Worm (Caenorhabditis elegans) whole organism, L4 larva: ENCODE measurements around the gene hyl-1.

Experiments
- F44E2.7 ChIP-seq: fragments of 200-800 bp; sonication (Bioruptor generic); IDR thresholded peaks from 2 replicates; pipeline ENCODE4 v2.1.2; 2022; ENCODE audit warnings: missing genetic modification characterization, missing compliant biosample characterization
- T20F7.1 ChIP-seq: fragments of 200-800 bp; sonication (Bioruptor generic); optimal IDR thresholded peaks from 2 replicates; lab custom pipeline; 2018; ENCODE audit warnings: mild to moderate bottlenecking, missing genetic modification characterization, missing compliant biosample characterization
- T26A8.4 ChIP-seq: fragments of 200-800 bp; sonication (Bioruptor generic); IDR thresholded peaks from 2 replicates; pipeline ENCODE4 v1.3.6; 2022; ENCODE audit warnings: missing genetic modification characterization, missing compliant biosample characterization
- Y105C5A.15 ChIP-seq: fragments of 200-800 bp; sonication (Bioruptor generic); IDR thresholded peaks from 2 replicates; pipeline ENCODE4 v1.3.6; 2022; ENCODE audit warnings: missing genetic modification characterization, missing compliant biosample characterization
- Y48G9A.11 ChIP-seq: fragments of 200-800 bp; sonication (Bioruptor generic); IDR thresholded peaks from 2 replicates; pipeline ENCODE4 v1.3.6; 2022; ENCODE audit warnings: missing genetic modification reagents, missing genetic modification characterization, missing compliant biosample characterization
- ZK546.5 ChIP-seq, 2 experiments: sonication (generic microtip); optimal IDR thresholded peaks; 2 replicates each; lab custom pipeline; 2017; ENCODE audit warnings: missing biosample characterization in 2 of 2, missing genetic modification characterization in 2 of 2
- aly-2 ChIP-seq: sonication (generic microtip); optimal IDR thresholded peaks from 2 replicates; lab custom pipeline; 2018; ENCODE audit warnings: missing biosample characterization, missing genetic modification characterization
- arid-1 ChIP-seq: fragments of 200-800 bp; sonication (Bioruptor generic); conservative IDR thresholded peaks from 2 replicates; pipeline ENCODE4 v1.3.6; 2022; ENCODE audit warnings: missing genetic modification reagents, missing genetic modification characterization, missing compliant biosample characterization
- attf-4 ChIP-seq: sonication (generic microtip); optimal IDR thresholded peaks from 3 replicates; lab custom pipeline; 2017; ENCODE audit warnings: missing biosample characterization, missing genetic modification characterization
- ceh-20 ChIP-seq: fragments of 200-800 bp; sonication (Bioruptor generic); IDR thresholded peaks from 2 replicates; pipeline ENCODE4 v1.3.6; 2022; ENCODE audit warnings: missing genetic modification reagents, missing genetic modification characterization, missing compliant biosample characterization
- ceh-28 ChIP-seq: fragments of 150-350 bp; optimal IDR thresholded peaks from 2 replicates; lab custom pipeline; 2014; ENCODE audit warnings: missing biosample characterization, missing genetic modification reagents, missing genetic modification characterization
- ceh-44 ChIP-seq: fragments of 200-800 bp; sonication (Bioruptor generic); IDR thresholded peaks from 2 replicates; pipeline ENCODE4 v1.3.6; 2022; ENCODE audit warnings: missing genetic modification reagents, missing genetic modification characterization, missing compliant biosample characterization
- ceh-82 ChIP-seq: sonication (generic microtip); optimal IDR thresholded peaks from 2 replicates; lab custom pipeline; 2017; ENCODE audit warnings: missing biosample characterization, missing genetic modification characterization
- ces-1 ChIP-seq: fragments of 150-350 bp; sonication (generic microtip); optimal IDR thresholded peaks from 4 replicates; lab custom pipeline; 2014; ENCODE audit warnings: missing biosample characterization, missing genetic modification reagents, missing genetic modification characterization
- cey-2 ChIP-seq: sonication (generic microtip); optimal IDR thresholded peaks from 3 replicates; lab custom pipeline; 2017; ENCODE audit warnings: missing genetic modification characterization, mild to moderate bottlenecking, missing compliant biosample characterization, antibody characterized with exemption, borderline replicate concordance; ENCODE audit not compliant: insufficient read depth
- dmd-6 ChIP-seq: fragments of 200-800 bp; sonication (Bioruptor generic); IDR thresholded peaks from 2 replicates; pipeline ENCODE4 v1.3.6; 2022; ENCODE audit warnings: missing genetic modification reagents, missing genetic modification characterization, missing compliant biosample characterization
- dpl-1 ChIP-seq: fragments of 150-350 bp; optimal IDR thresholded peaks from 2 replicates; lab custom pipeline; 2014; ENCODE audit warnings: missing biosample characterization, missing genetic modification reagents, missing genetic modification characterization
- duxl-1 ChIP-seq: sonication (generic microtip); optimal IDR thresholded peaks from 2 replicates; lab custom pipeline; 2016; ENCODE audit warnings: mild to moderate bottlenecking, missing genetic modification characterization, moderate library complexity, missing compliant biosample characterization; ENCODE audit not compliant: poor library complexity
- dve-1 ChIP-seq: sonication (generic microtip); optimal IDR thresholded peaks from 2 replicates; lab custom pipeline; 2017; ENCODE audit warnings: antibody characterized with exemption, mild to moderate bottlenecking, missing genetic modification characterization, missing compliant biosample characterization; ENCODE audit not compliant: insufficient read depth
- egl-43 ChIP-seq: fragments of 200-800 bp; sonication (Bioruptor generic); IDR thresholded peaks from 2 replicates; pipeline ENCODE4 v1.3.6; 2022; ENCODE audit warnings: missing genetic modification reagents, missing genetic modification characterization, missing compliant biosample characterization
- fkh-10 ChIP-seq: fragments of 150-350 bp; optimal IDR thresholded peaks from 2 replicates; lab custom pipeline; 2014; ENCODE audit warnings: missing biosample characterization, missing genetic modification reagents, missing genetic modification characterization
- fos-1 ChIP-seq: fragments of 150-350 bp; optimal IDR thresholded peaks from 2 replicates; lab custom pipeline; 2014; ENCODE audit warnings: missing biosample characterization, missing genetic modification characterization
- gei-8 ChIP-seq: fragments of 200-800 bp; sonication (Bioruptor generic); optimal IDR thresholded peaks from 2 replicates; lab custom pipeline; 2018; ENCODE audit warnings: mild to moderate bottlenecking, missing genetic modification characterization, missing compliant biosample characterization
- hif-1 ChIP-seq, 2 experiments: sonication (generic microtip); optimal IDR thresholded peaks; 2 replicates each; lab custom pipeline; 2016 to 2017; ENCODE audit warnings: missing compliant biosample characterization in 2 of 2, missing genetic modification characterization in 2 of 2, missing genetic modification reagents in 2 of 2, missing genotype in 2 of 2, mild to moderate bottlenecking in 1 of 2
- hmg-1.1 ChIP-seq: fragments of 200-800 bp; sonication (Bioruptor generic); IDR thresholded peaks from 2 replicates; pipeline ENCODE4 v1.3.6; 2022; ENCODE audit warnings: missing genetic modification reagents, missing genetic modification characterization, missing compliant biosample characterization
- jun-1 ChIP-seq: fragments of 150-350 bp; optimal IDR thresholded peaks from 2 replicates; lab custom pipeline; 2014; ENCODE audit warnings: missing biosample characterization, missing genetic modification reagents, missing genetic modification characterization
- lin-1 ChIP-seq: fragments of 200-800 bp; sonication (Bioruptor generic); IDR thresholded peaks from 2 replicates; pipeline ENCODE4 v1.3.6; 2022; ENCODE audit warnings: missing genetic modification reagents, missing genetic modification characterization, missing compliant biosample characterization
- lin-38 ChIP-seq: fragments of 200-800 bp; sonication (Bioruptor generic); IDR thresholded peaks from 2 replicates; pipeline ENCODE4 v1.3.6; 2022; ENCODE audit warnings: missing genetic modification reagents, missing genetic modification characterization, missing compliant biosample characterization
- lin-39 ChIP-seq: fragments of 150-350 bp; optimal IDR thresholded peaks from 2 replicates; lab custom pipeline; 2014; ENCODE audit warnings: missing biosample characterization, missing genetic modification reagents, missing genetic modification characterization
- lsy-2 ChIP-seq, 2 experiments: fragments of 150-350 bp in 1 of 2; sonication (generic microtip) in 1 of 2; optimal IDR thresholded peaks; 2 replicates each; lab custom pipeline; 2014 to 2017; ENCODE audit warnings: missing biosample characterization in 2 of 2, missing genetic modification characterization in 2 of 2
- madf-5 ChIP-seq, 2 experiments: fragments of 200-800 bp; sonication (Bioruptor generic); IDR thresholded peaks; 2 replicates each; pipeline ENCODE4 v1.3.6; 2022; ENCODE audit warnings: missing compliant biosample characterization in 2 of 2, missing genetic modification characterization in 2 of 2
- mes-2 ChIP-seq: sonication (generic microtip); optimal IDR thresholded peaks from 2 replicates; lab custom pipeline; 2016; ENCODE audit warnings: missing genotype, mild to moderate bottlenecking, missing genetic modification characterization, missing compliant biosample characterization; ENCODE audit not compliant: poor library complexity, severe bottlenecking
- mxl-3 ChIP-seq: fragments of 200-800 bp; sonication (Bioruptor generic); optimal IDR thresholded peaks from 2 replicates; lab custom pipeline; 2018; ENCODE audit warnings: mild to moderate bottlenecking, missing genetic modification characterization, missing compliant biosample characterization
- nhr-11 ChIP-seq: fragments of 150-350 bp; optimal IDR thresholded peaks from 2 replicates; lab custom pipeline; 2014; ENCODE audit warnings: missing biosample characterization, missing genetic modification characterization
- nhr-237 ChIP-seq: sonication (generic microtip); optimal IDR thresholded peaks from 2 replicates; lab custom pipeline; 2017; ENCODE audit warnings: missing biosample characterization, missing genetic modification characterization
- nhr-41 ChIP-seq: fragments of 200-800 bp; sonication (Bioruptor generic); IDR thresholded peaks from 2 replicates; pipeline ENCODE4 v1.3.6; 2022; ENCODE audit warnings: missing genetic modification reagents, missing genetic modification characterization, missing compliant biosample characterization
- nhr-48 ChIP-seq: sonication (generic microtip); optimal IDR thresholded peaks from 2 replicates; lab custom pipeline; 2016; ENCODE audit warnings: mild to moderate bottlenecking, missing genetic modification characterization, missing compliant biosample characterization
- nhr-6 ChIP-seq: fragments of 150-350 bp; optimal IDR thresholded peaks from 2 replicates; lab custom pipeline; 2014; ENCODE audit warnings: missing biosample characterization, missing genetic modification characterization
- pha-4 ChIP-seq, 2 experiments: fragments of 150-350 bp in 1 of 2; fragments of 200-800 bp in 1 of 2; sonication (Bioruptor generic) in 1 of 2; IDR thresholded peaks in 1 of 2; optimal IDR thresholded peaks in 1 of 2; 2 replicates each; pipeline versions ENCODE4 v1.3.6 to Lab custom; 2014 to 2022; ENCODE audit warnings: missing genetic modification characterization in 2 of 2, missing genetic modification reagents in 2 of 2, missing biosample characterization in 1 of 2, missing compliant biosample characterization in 1 of 2
- php-3 ChIP-seq: fragments of 200-800 bp; sonication (Bioruptor generic); IDR thresholded peaks from 2 replicates; pipeline ENCODE4 v1.3.6; 2022; ENCODE audit warnings: missing genetic modification reagents, missing genetic modification characterization, missing compliant biosample characterization
- rbr-2 ChIP-seq: sonication (generic microtip); optimal IDR thresholded peaks from 2 replicates; lab custom pipeline; 2016; ENCODE audit warnings: missing genotype, missing genetic modification characterization, missing compliant biosample characterization
- saeg-2 ChIP-seq: fragments of 200-800 bp; sonication (Bioruptor generic); IDR thresholded peaks from 2 replicates; pipeline ENCODE4 v1.3.6; 2022; ENCODE audit warnings: missing genetic modification reagents, missing genetic modification characterization, missing compliant biosample characterization
- snpc-1.2 ChIP-seq: fragments of 200-800 bp; sonication (Bioruptor generic); IDR thresholded peaks from 2 replicates; pipeline ENCODE4 v1.3.6; 2022; ENCODE audit warnings: missing genetic modification reagents, missing genetic modification characterization, missing compliant biosample characterization
- spr-1 ChIP-seq: sonication (generic microtip); optimal IDR thresholded peaks from 2 replicates; lab custom pipeline; 2016; ENCODE audit warnings: mild to moderate bottlenecking, missing genetic modification characterization, missing compliant biosample characterization
- tag-97 ChIP-seq: fragments of 200-800 bp; sonication (Bioruptor generic); IDR thresholded peaks from 2 replicates; pipeline ENCODE4 v1.3.6; 2022; ENCODE audit warnings: missing genetic modification characterization, missing compliant biosample characterization
- unc-39 ChIP-seq: sonication (generic microtip); optimal IDR thresholded peaks from 2 replicates; lab custom pipeline; 2017; ENCODE audit warnings: missing biosample characterization, missing genetic modification characterization
- vab-7 ChIP-seq: fragments of 200-800 bp; sonication (Bioruptor generic); IDR thresholded peaks from 2 replicates; pipeline ENCODE4 v1.3.6; 2022; ENCODE audit warnings: missing genetic modification reagents, missing genetic modification characterization, missing compliant biosample characterization
- zfp-2 ChIP-seq: sonication (generic microtip); optimal IDR thresholded peaks from 2 replicates; lab custom pipeline; 2016; ENCODE audit warnings: mild to moderate bottlenecking, missing genetic modification characterization, missing compliant biosample characterization
- zip-11 ChIP-seq: fragments of 200-800 bp; sonication (Bioruptor generic); IDR thresholded peaks from 2 replicates; pipeline ENCODE4 v1.3.6; 2022; ENCODE audit warnings: missing genetic modification characterization, missing compliant biosample characterization
- zip-2 ChIP-seq: fragments of 150-350 bp; optimal IDR thresholded peaks from 2 replicates; lab custom pipeline; 2014; ENCODE audit warnings: missing biosample characterization, missing genetic modification characterization
- ztf-11 ChIP-seq: fragments of 150-350 bp; optimal IDR thresholded peaks from 2 replicates; lab custom pipeline; 2014; ENCODE audit warnings: missing biosample characterization, missing genetic modification characterization
- ztf-7 ChIP-seq: fragments of 150-350 bp; optimal IDR thresholded peaks from 2 replicates; lab custom pipeline; 2014; ENCODE audit warnings: missing biosample characterization, missing genetic modification characterization

Gene hyl-1

DNA sequence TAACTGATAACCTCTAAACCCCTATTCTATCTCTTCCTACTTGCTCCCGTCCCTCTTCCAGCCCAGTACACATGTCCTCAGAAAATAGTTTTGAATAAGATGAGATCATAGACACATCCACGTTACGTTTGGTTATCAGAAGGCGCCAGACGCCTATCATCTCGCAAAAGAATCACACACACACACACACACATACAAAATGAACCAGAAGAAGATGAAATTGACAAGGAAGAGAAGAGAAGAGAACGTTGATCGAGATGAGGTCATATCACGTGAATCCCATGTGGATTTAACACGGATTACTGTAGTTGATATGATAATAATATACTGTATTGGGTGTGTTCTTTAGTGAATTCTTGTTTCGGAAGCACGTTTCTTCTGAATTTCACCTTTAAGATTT is 12.9 kb upstream of the hyl-1 start (continued):
- TF ChIP-seq spr-1 (tag; lab: Kevin White, UChicago) (no peak), zip-2 (tag; lab: Kevin White, UChicago) (no peak), dpl-1 (no peak), pha-4 (GFP tag; IDR thresholded peaks at IDR 0.05; lab: Robert Waterston, UW) (no peak), pha-4 (tag; optimal IDR thresholded peaks at IDR 0.05; lab: Kevin White, UChicago) (no peak), dve-1 (tag; lab: Kevin White, UChicago) (peak; percentile 55), ceh-44 (no peak), fos-1 (no peak), T26A8.4 (GFP tag; lab: Robert Waterston, UW) (no peak), mxl-3 (GFP tag; lab: Kevin White, UChicago) (peak; percentile 70), mes-2 (tag; lab: Kevin White, UChicago) (no peak), nhr-48 (tag; lab: Kevin White, UChicago) (peak; percentile 95), ceh-28 (no peak), jun-1 (no peak), fkh-10 (GFP tag; lab: Kevin White, UChicago) (no peak), hif-1 (tag; optimal IDR thresholded peaks at IDR 0.05; lab: Kevin White, UChicago) (peak in 1 of 2 experiments; percentile 27), egl-43 (no peak), rbr-2 (tag; lab: Kevin White, UChicago) (no peak), nhr-11 (tag; lab: Kevin White, UChicago) (peak; percentile 94), saeg-2 (GFP tag; lab: Robert Waterston, UW) (no peak), lsy-2 (tag; optimal IDR thresholded peaks at IDR 0.05; lab: Kevin White, UChicago) (peak; percentile 18 to 84), nhr-6 (no peak), Y48G9A.11 (GFP tag; lab: Robert Waterston, UW) (no peak), duxl-1 (tag; lab: Kevin White, UChicago) (no peak), ceh-82 (tag; lab: Kevin White, UChicago) (no peak), T20F7.1 (GFP tag; lab: Kevin White, UChicago) (no peak), gei-8 (GFP tag; lab: Kevin White, UChicago) (peak; percentile 44), tag-97 (no peak), Y105C5A.15 (GFP tag; lab: Robert Waterston, UW) (no peak), zip-11 (GFP tag; lab: Robert Waterston, UW) (no peak), lin-39 (no peak), nhr-41 (GFP tag; lab: Robert Waterston, UW) (no peak), ZK546.5 (tag; optimal IDR thresholded peaks at IDR 0.05; lab: Kevin White, UChicago) (no peak), aly-2 (tag; lab: Kevin White, UChicago) (no peak), lin-38 (no peak), attf-4 (tag; lab: Kevin White, UChicago) (no peak), madf-5 (GFP tag; IDR thresholded peaks at IDR 0.05; lab: Robert Waterston, UW) (no peak), hmg-1.1 (GFP tag; lab: Robert Waterston, UW) (no peak), nhr-237 (no peak), lin-1 (GFP tag; lab: Robert Waterston, UW) (no peak), ceh-20 (GFP tag; lab: Robert Waterston, UW) (no peak), dmd-6 (GFP tag; lab: Robert Waterston, UW) (peak; percentile 70), ztf-11 (no peak), ztf-7 (no peak), vab-7 (no peak), cey-2 (tag; lab: Kevin White, UChicago) (no peak), snpc-1.2 (no peak), arid-1 (GFP tag; lab: Robert Waterston, UW) (no peak), unc-39 (tag; lab: Kevin White, UChicago) (no peak), zfp-2 (tag; lab: Kevin White, UChicago) (no peak), php-3 (GFP tag; lab: Robert Waterston, UW) (no peak), F44E2.7 (GFP tag; lab: Robert Waterston, UW) (no peak), ces-1 (GFP tag; lab: Kevin White, UChicago) (no peak)
